Worm (Caenorhabditis elegans) whole organism, mixed stage, embryonic: ENCODE measurements around the gene T04A8.8.

Experiments used
- M03D4.4 ChIP-seq: sonication (generic microtip); optimal IDR thresholded peaks from 2 replicates; lab custom pipeline; 2017; ENCODE audit warnings: mild to moderate bottlenecking, missing genetic modification characterization, missing compliant biosample characterization
- bed-3 ChIP-seq: fragments of 200-800 bp; sonication (Bioruptor generic); optimal IDR thresholded peaks from 3 replicates; lab custom pipeline; 2018; ENCODE audit warnings: mild to moderate bottlenecking, missing genetic modification characterization, moderate library complexity, missing compliant biosample characterization
- blmp-1 ChIP-seq: fragments of 150-350 bp; optimal IDR thresholded peaks from 2 replicates; lab custom pipeline; 2014; ENCODE audit warnings: missing biosample characterization, missing genetic modification characterization
- ceh-39 ChIP-seq: fragments of 150-350 bp; optimal IDR thresholded peaks from 2 replicates; lab custom pipeline; 2014; ENCODE audit warnings: missing biosample characterization, missing genetic modification characterization
- ceh-43 ChIP-seq: fragments of 200-800 bp; sonication (Bioruptor generic); optimal IDR thresholded peaks from 2 replicates; lab custom pipeline; 2018; ENCODE audit warnings: mild to moderate bottlenecking, missing genetic modification characterization, moderate library complexity, missing compliant biosample characterization
- ceh-83 ChIP-seq: fragments of 200-800 bp; sonication (Bioruptor generic); optimal IDR thresholded peaks from 2 replicates; lab custom pipeline; 2018; ENCODE audit warnings: mild to moderate bottlenecking, missing genetic modification characterization, missing compliant biosample characterization
- ces-1 ChIP-seq: fragments of 150-350 bp; optimal IDR thresholded peaks from 2 replicates; lab custom pipeline; 2014; ENCODE audit warnings: missing biosample characterization, missing genetic modification reagents, missing genetic modification characterization
- cnd-1 ChIP-seq: fragments of 200-800 bp; sonication (Bioruptor generic); optimal IDR thresholded peaks from 2 replicates; lab custom pipeline; 2018; ENCODE audit warnings: mild to moderate bottlenecking, missing genetic modification characterization, missing compliant biosample characterization
- drap-1 ChIP-seq: fragments of 200-800 bp; sonication (Bioruptor generic); optimal IDR thresholded peaks from 3 replicates; lab custom pipeline; 2018; ENCODE audit warnings: mild to moderate bottlenecking, missing genetic modification characterization, missing compliant biosample characterization
- elt-1 ChIP-seq: sonication (generic microtip); optimal IDR thresholded peaks from 2 replicates; lab custom pipeline; 2017; ENCODE audit warnings: missing genetic modification characterization, mild to moderate bottlenecking, missing compliant biosample characterization, antibody characterized with exemption, moderate library complexity, borderline replicate concordance; ENCODE audit not compliant: insufficient read depth
- elt-3 ChIP-seq: fragments of 150-350 bp; optimal IDR thresholded peaks from 2 replicates; lab custom pipeline; 2014; ENCODE audit warnings: missing biosample characterization, missing genetic modification characterization
- flh-1 ChIP-seq: fragments of 200-800 bp; sonication (Bioruptor generic); optimal IDR thresholded peaks from 2 replicates; lab custom pipeline; 2018; ENCODE audit warnings: mild to moderate bottlenecking, missing genetic modification characterization, moderate library complexity, missing compliant biosample characterization
- ham-2 ChIP-seq: fragments of 200-800 bp; sonication (Bioruptor generic); optimal IDR thresholded peaks from 2 replicates; lab custom pipeline; 2018; ENCODE audit warnings: mild to moderate bottlenecking, missing genetic modification characterization, missing compliant biosample characterization
- hlh-1 ChIP-seq: fragments of 150-350 bp; optimal IDR thresholded peaks from 2 replicates; lab custom pipeline; 2014; ENCODE audit warnings: missing biosample characterization, missing genetic modification reagents, missing genetic modification characterization
- lin-13 ChIP-seq: fragments of 150-350 bp; optimal IDR thresholded peaks from 2 replicates; lab custom pipeline; 2014; ENCODE audit warnings: missing biosample characterization, missing genetic modification characterization
- lin-32 ChIP-seq: fragments of 200-800 bp; sonication (Bioruptor generic); optimal IDR thresholded peaks from 2 replicates; lab custom pipeline; 2018; ENCODE audit warnings: mild to moderate bottlenecking, missing genetic modification characterization, missing compliant biosample characterization
- lsy-2 ChIP-seq: fragments of 150-350 bp; optimal IDR thresholded peaks from 2 replicates; lab custom pipeline; 2014; ENCODE audit warnings: missing biosample characterization, missing genetic modification characterization
- mab-5 ChIP-seq: fragments of 150-350 bp; optimal IDR thresholded peaks from 2 replicates; lab custom pipeline; 2014; ENCODE audit warnings: missing biosample characterization, missing genetic modification characterization
- mep-1 ChIP-seq: fragments of 150-350 bp; optimal IDR thresholded peaks from 2 replicates; lab custom pipeline; 2017; ENCODE audit warnings: missing biosample characterization, missing genetic modification reagents, missing genetic modification characterization, inconsistent platforms
- mls-2 ChIP-seq: sonication (generic microtip); optimal IDR thresholded peaks from 2 replicates; lab custom pipeline; 2016; ENCODE audit warnings: mild to moderate bottlenecking, missing genetic modification characterization, moderate library complexity, missing compliant biosample characterization
- nhr-12 ChIP-seq: fragments of 150-350 bp; optimal IDR thresholded peaks from 2 replicates; lab custom pipeline; 2014; ENCODE audit warnings: missing biosample characterization, missing genetic modification characterization
- nhr-2 ChIP-seq: fragments of 150-350 bp; optimal IDR thresholded peaks from 2 replicates; lab custom pipeline; 2014; ENCODE audit warnings: missing biosample characterization, missing genetic modification characterization
- nhr-237 ChIP-seq: fragments of 150-350 bp; optimal IDR thresholded peaks from 2 replicates; lab custom pipeline; 2014; ENCODE audit warnings: missing biosample characterization, missing genetic modification characterization
- nhr-28 ChIP-seq: fragments of 150-350 bp; optimal IDR thresholded peaks from 2 replicates; lab custom pipeline; 2014; ENCODE audit warnings: missing biosample characterization, missing genetic modification characterization
- nhr-76 ChIP-seq: sonication (generic microtip); optimal IDR thresholded peaks from 2 replicates; lab custom pipeline; 2017; ENCODE audit warnings: missing biosample characterization, missing genetic modification characterization
- pha-4 ChIP-seq: fragments of 150-350 bp; optimal IDR thresholded peaks from 2 replicates; lab custom pipeline; 2018; ENCODE audit warnings: missing biosample characterization, missing genetic modification reagents, missing genetic modification characterization
- sem-2 ChIP-seq: fragments of 200-800 bp; sonication (Bioruptor generic); optimal IDR thresholded peaks from 2 replicates; lab custom pipeline; 2018; ENCODE audit warnings: mild to moderate bottlenecking, missing genetic modification characterization, missing compliant biosample characterization
- snpc-4 ChIP-seq: fragments of 150-350 bp; optimal IDR thresholded peaks from 2 replicates; lab custom pipeline; 2014; ENCODE audit warnings: missing biosample characterization, missing genetic modification characterization
- sptf-1 ChIP-seq: sonication (generic microtip); optimal IDR thresholded peaks from 2 replicates; lab custom pipeline; 2017; ENCODE audit warnings: mild to moderate bottlenecking, missing genetic modification characterization, moderate library complexity, missing compliant biosample characterization
- tbx-8 ChIP-seq: fragments of 200-800 bp; sonication (Bioruptor generic); optimal IDR thresholded peaks from 2 replicates; lab custom pipeline; 2018; ENCODE audit warnings: mild to moderate bottlenecking, missing genetic modification characterization, moderate library complexity, missing compliant biosample characterization
- unc-120 ChIP-seq: sonication (generic microtip); optimal IDR thresholded peaks from 2 replicates; lab custom pipeline; 2017; ENCODE audit warnings: missing genetic modification characterization, missing compliant biosample characterization; ENCODE audit not compliant: poor library complexity, severe bottlenecking
- unc-39 ChIP-seq: fragments of 150-350 bp; optimal IDR thresholded peaks from 2 replicates; lab custom pipeline; 2014; ENCODE audit warnings: missing biosample characterization, missing genetic modification characterization
- unc-62 ChIP-seq: fragments of 150-350 bp; optimal IDR thresholded peaks from 2 replicates; lab custom pipeline; 2014; ENCODE audit warnings: missing biosample characterization, missing genetic modification reagents, missing genetic modification characterization
- zip-8 ChIP-seq: fragments of 150-350 bp; optimal IDR thresholded peaks from 2 replicates; lab custom pipeline; 2014; ENCODE audit warnings: missing biosample characterization, missing genetic modification characterization
- ztf-11 ChIP-seq: fragments of 150-350 bp; optimal IDR thresholded peaks from 2 replicates; lab custom pipeline; 2014; ENCODE audit warnings: missing biosample characterization, missing genetic modification characterization

The T04A8.8 gene

ce11 chrIII:4688965-4689364 is 4.8 kb upstream of the T04A8.8 start, which contains the start of gene ppat-1:
ppat-1 (plus strand) TSS chrIII:4689280.
- TF ChIP-seq unc-62 (GFP tag; lab: Kevin White, UChicago) (no peak), zip-8 (tag; lab: Kevin White, UChicago) (no peak), tbx-8 (GFP tag; lab: Kevin White, UChicago) (no peak), ceh-39 (no peak), mep-1 (tag; lab: Kevin White, UChicago) (no peak), snpc-4 (tag; lab: Kevin White, UChicago) (no peak), nhr-237 (tag; lab: Kevin White, UChicago) (no peak), ces-1 (GFP tag; lab: Kevin White, UChicago) (no peak), pha-4 (tag; lab: Kevin White, UChicago) (no peak), elt-3 (tag; lab: Kevin White, UChicago) (no peak), ceh-83 (GFP tag; lab: Kevin White, UChicago) (no peak), nhr-28 (no peak), nhr-12 (tag; lab: Kevin White, UChicago) (no peak), sem-2 (GFP tag; lab: Kevin White, UChicago) (no peak), sptf-1 (no peak), mls-2 (tag; lab: Kevin White, UChicago) (no peak), hlh-1 (tag; lab: Kevin White, UChicago) (no peak), drap-1 (GFP tag; lab: Kevin White, UChicago) (no peak), flh-1 (GFP tag; lab: Kevin White, UChicago) (no peak), nhr-76 (tag; lab: Kevin White, UChicago) (no peak)

DNA sequence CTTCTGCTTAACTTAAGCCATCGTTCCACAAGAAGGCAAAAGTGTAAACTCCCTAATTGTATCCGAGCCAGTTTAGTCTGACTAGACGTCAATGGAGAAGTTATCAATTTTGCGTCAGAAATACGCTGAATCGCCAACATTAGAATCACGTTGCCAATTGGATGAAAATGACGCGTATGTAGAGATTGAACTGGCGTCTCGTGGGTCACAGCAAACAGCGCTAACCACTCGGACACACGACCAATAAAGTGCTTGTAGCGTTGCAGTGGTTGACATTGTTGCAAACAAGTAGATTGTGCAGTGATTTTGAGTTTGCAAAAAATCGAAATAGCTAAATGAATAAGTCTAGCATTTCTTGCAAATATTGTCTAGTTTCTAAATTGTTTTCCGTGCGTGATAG is 4.2 kb upstream of the T04A8.8 start:
- no peak for TF ChIP-seq mab-5 (tag; lab: Kevin White, UChicago)
- peak; percentile 81 for TF ChIP-seq lin-32
- no peak for TF ChIP-seq blmp-1 (tag; lab: Kevin White, UChicago)
- TF ChIP-seq zip-8 (tag; lab: Kevin White, UChicago): no peak
- no peak for TF ChIP-seq unc-39 (tag; lab: Kevin White, UChicago)
- TF ChIP-seq M03D4.4 (tag; lab: Kevin White, UChicago): peak; percentile 87
- TF ChIP-seq unc-62 (GFP tag; lab: Kevin White, UChicago): no peak
- no peak for TF ChIP-seq ceh-39
- TF ChIP-seq bed-3: peak; percentile 77
- peak; percentile 71 for TF ChIP-seq unc-120 (tag; lab: Kevin White, UChicago)
- peak; percentile 87 for TF ChIP-seq sptf-1
- peak; percentile 93 for TF ChIP-seq cnd-1
- TF ChIP-seq elt-3 (tag; lab: Kevin White, UChicago): no peak
- TF ChIP-seq nhr-237 (tag; lab: Kevin White, UChicago): no peak
- peak; percentile 72 for TF ChIP-seq flh-1 (GFP tag; lab: Kevin White, UChicago)
- TF ChIP-seq lsy-2 (tag; lab: Kevin White, UChicago): no peak
- no peak for TF ChIP-seq nhr-76 (tag; lab: Kevin White, UChicago)
- TF ChIP-seq snpc-4 (tag; lab: Kevin White, UChicago): no peak
- TF ChIP-seq ztf-11 (tag; lab: Kevin White, UChicago): no peak
- TF ChIP-seq ham-2 (GFP tag; lab: Kevin White, UChicago): peak; percentile 82
- no peak for TF ChIP-seq nhr-2 (tag; lab: Kevin White, UChicago)
- TF ChIP-seq ceh-43: peak; percentile 78
- peak; percentile 57 for TF ChIP-seq tbx-8 (GFP tag; lab: Kevin White, UChicago)
- peak; percentile 26 for TF ChIP-seq nhr-12 (tag; lab: Kevin White, UChicago)
- peak; percentile 89 for TF ChIP-seq drap-1 (GFP tag; lab: Kevin White, UChicago)
- TF ChIP-seq hlh-1 (tag; lab: Kevin White, UChicago): peak; percentile 30
- TF ChIP-seq mep-1 (tag; lab: Kevin White, UChicago): peak; percentile 41
- no peak for TF ChIP-seq nhr-28
- TF ChIP-seq ces-1 (GFP tag; lab: Kevin White, UChicago): no peak
- TF ChIP-seq elt-1: no peak
- peak; percentile 38 for TF ChIP-seq lin-13 (tag; lab: Kevin White, UChicago)
- peak; percentile 78 for TF ChIP-seq sem-2 (GFP tag; lab: Kevin White, UChicago)
- peak; percentile 85 for TF ChIP-seq ceh-83 (GFP tag; lab: Kevin White, UChicago)
- peak; percentile 85 for TF ChIP-seq mls-2 (tag; lab: Kevin White, UChicago)
- peak; percentile 50 for TF ChIP-seq pha-4 (tag; lab: Kevin White, UChicago)

DNA sequence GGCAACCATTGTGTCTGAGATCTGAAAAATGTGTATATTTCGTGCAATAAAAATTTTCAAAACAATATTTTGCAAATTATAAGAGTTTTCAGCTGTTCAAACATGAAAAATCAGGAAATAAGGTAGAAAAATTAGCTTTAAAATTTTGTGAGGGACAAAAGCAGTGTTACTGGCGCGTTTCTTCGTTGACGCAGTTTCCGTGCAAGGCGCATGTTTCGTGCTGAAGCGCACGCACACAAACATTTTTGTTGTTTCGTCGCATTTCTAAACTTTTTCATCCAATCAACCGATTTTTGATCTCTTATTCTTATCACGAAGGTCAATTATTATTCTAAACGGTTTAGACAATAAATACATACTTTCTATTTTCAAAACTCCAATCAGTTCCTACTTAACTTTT is 514 bp upstream of the T04A8.8 start, which contains the start of gene nifk-1:
Gene nifk-1, minus strand, starts transcription at position 27 of the 400 bp plus-strand sequence.
- peak; percentile 74 for TF ChIP-seq mep-1 (tag; lab: Kevin White, UChicago)
- TF ChIP-seq lsy-2 (tag; lab: Kevin White, UChicago): peak; percentile 55
- no peak for TF ChIP-seq nhr-28
- peak; percentile 7 for TF ChIP-seq nhr-237 (tag; lab: Kevin White, UChicago)
- TF ChIP-seq zip-8 (tag; lab: Kevin White, UChicago): no peak
- no peak for TF ChIP-seq ceh-43
- TF ChIP-seq hlh-1 (tag; lab: Kevin White, UChicago): no peak
- no peak for TF ChIP-seq M03D4.4 (tag; lab: Kevin White, UChicago)
